Fruit fly (Drosophila melanogaster) whole organism, embryonic: ENCODE data around the gene CG9114.
A peak's percentile ranks its signal among the peaks of the same experiment; 100 is the strongest.

Source experiments
- CG10147 ChIP-seq: fragments of 200-800 bp; sonication (Bioruptor generic); optimal IDR thresholded peaks from 2 replicates; lab custom pipeline; 2019; ENCODE audit warnings: missing biosample characterization, mild to moderate bottlenecking, missing genetic modification characterization, moderate library complexity
- CG12219 ChIP-seq: fragments of 200-800 bp; sonication (Bioruptor generic); optimal IDR thresholded peaks from 3 replicates; lab custom pipeline; 2018; ENCODE audit warnings: missing biosample characterization, mild to moderate bottlenecking, missing genetic modification characterization
- CG1647 ChIP-seq: fragments of 200-800 bp; sonication (Bioruptor generic); optimal IDR thresholded peaks from 3 replicates; lab custom pipeline; 2016; ENCODE audit warnings: missing biosample characterization, missing genetic modification characterization
- CG17385 ChIP-seq: fragments of 200-800 bp; sonication (Bioruptor generic); optimal IDR thresholded peaks from 3 replicates; lab custom pipeline; 2018; ENCODE audit warnings: missing biosample characterization, mild to moderate bottlenecking, missing genetic modification characterization
- CG18476 ChIP-seq: fragments of 200-800 bp; sonication (Bioruptor generic); optimal IDR thresholded peaks from 2 replicates; lab custom pipeline; 2016; ENCODE audit warnings: missing biosample characterization, mild to moderate bottlenecking, missing genetic modification characterization
- CG2129 ChIP-seq: fragments of 200-800 bp; sonication (Bioruptor generic); IDR thresholded peaks from 2 replicates; pipeline ENCODE4 v1.3.6; 2022; ENCODE audit warnings: missing biosample characterization, missing genetic modification characterization; ENCODE audit not compliant: partially characterized antibody
- CG2875 ChIP-seq: fragments of 200-800 bp; sonication (Bioruptor generic); optimal IDR thresholded peaks from 2 replicates; lab custom pipeline; 2017; ENCODE audit warnings: missing biosample characterization, mild to moderate bottlenecking, missing genetic modification characterization, missing genetic modification reagents
- CG30431 ChIP-seq: fragments of 200-800 bp; sonication (Bioruptor generic); optimal IDR thresholded peaks from 2 replicates; lab custom pipeline; 2017; ENCODE audit warnings: missing biosample characterization, missing genetic modification characterization
- CG3065 ChIP-seq: fragments of 200-800 bp; sonication (Bioruptor generic); optimal IDR thresholded peaks from 2 replicates; lab custom pipeline; 2016; ENCODE audit warnings: missing biosample characterization, missing genetic modification characterization
- CG4424 ChIP-seq: fragments of 200-800 bp; sonication (Bioruptor generic); optimal IDR thresholded peaks from 3 replicates; lab custom pipeline; 2016; ENCODE audit warnings: missing biosample characterization, missing genetic modification characterization
- CG6689 ChIP-seq: fragments of 200-800 bp; sonication (Bioruptor generic); IDR thresholded peaks from 2 replicates; pipeline ENCODE4 v1.3.6; 2022; ENCODE audit warnings: missing biosample characterization, missing genetic modification characterization
- CG7357 ChIP-seq: fragments of 200-800 bp; sonication (Bioruptor generic); IDR thresholded peaks from 3 replicates; pipeline ENCODE4 v1.3.6; 2022; ENCODE audit warnings: missing biosample characterization, missing genetic modification characterization
- Camta ChIP-seq: fragments of 200-800 bp; sonication (Bioruptor generic); optimal IDR thresholded peaks from 2 replicates; lab custom pipeline; 2016; ENCODE audit warnings: missing biosample characterization, missing genetic modification characterization
- D19A ChIP-seq: fragments of 200-800 bp; optimal IDR thresholded peaks from 3 replicates; lab custom pipeline; 2019; ENCODE audit warnings: missing biosample characterization, mild to moderate bottlenecking, missing genetic modification characterization, moderate library complexity
- Dp ChIP-seq: fragments of 200-800 bp; sonication (Bioruptor generic); optimal IDR thresholded peaks from 2 replicates; lab custom pipeline; 2018; ENCODE audit warnings: missing biosample characterization, mild to moderate bottlenecking, missing genetic modification characterization, moderate library complexity
- Dref ChIP-seq: fragments of 200-800 bp; sonication (Bioruptor generic); IDR thresholded peaks from 2 replicates; pipeline ENCODE4 v1.3.6; 2022; ENCODE audit warnings: missing biosample characterization, missing genetic modification characterization
- Eip74EF ChIP-seq, 2 experiments: fragments of 200-800 bp in 1 of 2; fragments of >200 bp in 1 of 2; sonication (Bioruptor generic) in 1 of 2; optimal IDR thresholded peaks; 2 replicates each; lab custom pipeline; 2017 to 2019; ENCODE audit warnings: missing biosample characterization in 2 of 2, missing genetic modification characterization in 2 of 2, mild to moderate bottlenecking in 1 of 2, moderate library complexity in 1 of 2
- Elba2 ChIP-seq: fragments of 200-800 bp; sonication (Bioruptor generic); optimal IDR thresholded peaks from 3 replicates; lab custom pipeline; 2016; ENCODE audit warnings: missing biosample characterization, missing genetic modification characterization
- Ets65A ChIP-seq: fragments of 200-800 bp; sonication (Bioruptor generic); peaks from one replicate; lab custom pipeline; 2016; ENCODE audit warnings: missing biosample characterization, missing genetic modification characterization
- HLH3B ChIP-seq: fragments of 200-800 bp; sonication (Bioruptor generic); IDR thresholded peaks from 2 replicates; pipeline ENCODE4 v1.3.6; 2022; ENCODE audit warnings: missing biosample characterization, missing genetic modification characterization
- Hey ChIP-seq: fragments of 200-800 bp; sonication (Bioruptor generic); optimal IDR thresholded peaks from 3 replicates; lab custom pipeline; 2018; ENCODE audit warnings: missing biosample characterization, mild to moderate bottlenecking, missing genetic modification characterization
- Hsf ChIP-seq: fragments of 200-800 bp; sonication (Bioruptor generic); optimal IDR thresholded peaks from 3 replicates; lab custom pipeline; 2016; ENCODE audit warnings: missing biosample characterization, missing genetic modification characterization
- MBD-R2 ChIP-seq: fragments of 200-800 bp; sonication (Bioruptor generic); IDR thresholded peaks from 2 replicates; pipeline ENCODE4 v1.3.6; 2022; ENCODE audit warnings: missing biosample characterization, missing genetic modification characterization
- Nf-YC ChIP-seq: fragments of 200-800 bp; optimal IDR thresholded peaks from 3 replicates; lab custom pipeline; 2019; ENCODE audit warnings: missing biosample characterization, mild to moderate bottlenecking, missing genetic modification characterization, moderate library complexity
- Optix ChIP-seq: fragments of 200-800 bp; sonication (Bioruptor generic); IDR thresholded peaks from 3 replicates; pipeline ENCODE4 v1.3.6; 2022; ENCODE audit warnings: missing biosample characterization, missing genetic modification characterization
- PHDP ChIP-seq: fragments of 200-800 bp; sonication (Bioruptor generic); optimal IDR thresholded peaks from 3 replicates; lab custom pipeline; 2018; ENCODE audit warnings: missing biosample characterization, mild to moderate bottlenecking, missing genetic modification characterization, moderate library complexity
- Poxn ChIP-seq: fragments of 200-800 bp; sonication (Bioruptor generic); IDR thresholded peaks from 2 replicates; pipeline ENCODE4 v1.3.6; 2022; ENCODE audit warnings: missing biosample characterization, missing genetic modification characterization
- Rfx ChIP-seq: fragments of 200-800 bp; sonication (Bioruptor generic); IDR thresholded peaks from 2 replicates; pipeline ENCODE4 v1.3.6; 2022; ENCODE audit warnings: missing biosample characterization, missing genetic modification characterization
- Side ChIP-seq: fragments of 200-800 bp; sonication (Bioruptor generic); optimal IDR thresholded peaks from 2 replicates; lab custom pipeline; 2016; ENCODE audit warnings: missing biosample characterization, missing genetic modification characterization
- amos ChIP-seq: fragments of 200-800 bp; sonication (Bioruptor generic); IDR thresholded peaks from 2 replicates; pipeline ENCODE4 v1.3.6; 2022; ENCODE audit warnings: missing biosample characterization, missing genetic modification characterization; ENCODE audit not compliant: partially characterized antibody
- caup ChIP-seq: fragments of 200-800 bp; sonication (Bioruptor generic); optimal IDR thresholded peaks from 3 replicates; lab custom pipeline; 2017; ENCODE audit warnings: missing biosample characterization, mild to moderate bottlenecking, missing genetic modification characterization, moderate library complexity; ENCODE audit not compliant: severe bottlenecking
- crol ChIP-seq: fragments of 200-800 bp; sonication (Bioruptor generic); IDR thresholded peaks from 2 replicates; pipeline ENCODE4 v1.3.6; 2022; ENCODE audit warnings: missing biosample characterization, missing genetic modification characterization
- cwo ChIP-seq: fragments of 200-800 bp; sonication (Bioruptor generic); optimal IDR thresholded peaks from 3 replicates; lab custom pipeline; 2017; ENCODE audit warnings: missing biosample characterization, missing genetic modification characterization, mild to moderate bottlenecking, moderate library complexity, missing genetic modification reagents
- dan ChIP-seq: fragments of 200-800 bp; sonication (Bioruptor generic); IDR thresholded peaks from 2 replicates; pipeline ENCODE4 v1.3.6; 2022; ENCODE audit warnings: missing biosample characterization, missing genetic modification characterization
- danr ChIP-seq: fragments of 200-800 bp; sonication (Bioruptor generic); IDR thresholded peaks from 2 replicates; pipeline ENCODE4 v1.3.6; 2022; ENCODE audit warnings: missing biosample characterization, missing genetic modification characterization
- eyg ChIP-seq: fragments of 200-800 bp; sonication (Bioruptor generic); optimal IDR thresholded peaks from 3 replicates; lab custom pipeline; 2016; ENCODE audit warnings: missing biosample characterization, missing genetic modification characterization
- gfzf ChIP-seq: fragments of 200-800 bp; sonication (Bioruptor generic); optimal IDR thresholded peaks from 2 replicates; lab custom pipeline; 2016; ENCODE audit warnings: missing biosample characterization, mild to moderate bottlenecking, missing genetic modification characterization, moderate library complexity
- gt ChIP-seq: fragments of 200-800 bp; sonication (Bioruptor generic); IDR thresholded peaks from 2 replicates; pipeline ENCODE4 v1.3.6; 2022; ENCODE audit warnings: missing biosample characterization, missing genetic modification characterization
- ham ChIP-seq: fragments of 200-800 bp; sonication (Bioruptor generic); IDR thresholded peaks from 2 replicates; pipeline ENCODE4 v1.3.6; 2022; ENCODE audit warnings: missing biosample characterization, missing genetic modification characterization
- hth ChIP-seq: fragments of >200 bp; optimal IDR thresholded peaks from 2 replicates; lab custom pipeline; 2017; ENCODE audit warnings: inconsistent platforms
- kah ChIP-seq: fragments of 200-800 bp; sonication (Bioruptor generic); optimal IDR thresholded peaks from 2 replicates; lab custom pipeline; 2018; ENCODE audit warnings: missing biosample characterization, mild to moderate bottlenecking, missing genetic modification characterization
- kay ChIP-seq: fragments of 200-800 bp; sonication (Bioruptor generic); optimal IDR thresholded peaks from 2 replicates; lab custom pipeline; 2016; ENCODE audit warnings: missing biosample characterization, missing genetic modification characterization
- ken ChIP-seq: fragments of 200-800 bp; sonication (Bioruptor generic); IDR thresholded peaks from 3 replicates; pipeline ENCODE4 v1.3.6; 2022; ENCODE audit warnings: missing biosample characterization, missing genetic modification characterization
- lilli ChIP-seq: fragments of 200-800 bp; sonication (Bioruptor generic); optimal IDR thresholded peaks from 3 replicates; lab custom pipeline; 2016; ENCODE audit warnings: missing biosample characterization, missing genetic modification characterization
- mirr ChIP-seq: fragments of 200-800 bp; sonication (Bioruptor generic); optimal IDR thresholded peaks from 3 replicates; lab custom pipeline; 2018; ENCODE audit warnings: missing biosample characterization, mild to moderate bottlenecking, missing genetic modification characterization
- pb ChIP-seq: fragments of 200-800 bp; sonication (Bioruptor generic); optimal IDR thresholded peaks from 3 replicates; lab custom pipeline; 2016; ENCODE audit warnings: missing biosample characterization, missing genetic modification characterization
- pita ChIP-seq: fragments of 200-800 bp; sonication (Bioruptor generic); optimal IDR thresholded peaks from 2 replicates; lab custom pipeline; 2017; ENCODE audit warnings: missing biosample characterization, mild to moderate bottlenecking, missing genetic modification characterization
- ranshi ChIP-seq: fragments of 200-800 bp; sonication (Bioruptor generic); IDR thresholded peaks from 2 replicates; pipeline ENCODE4 v1.3.6; 2022; ENCODE audit warnings: missing biosample characterization, missing genetic modification characterization
- ssp ChIP-seq: fragments of 200-800 bp; sonication (Bioruptor generic); IDR thresholded peaks from 2 replicates; pipeline ENCODE4 v1.3.6; 2022; ENCODE audit warnings: missing biosample characterization, missing genetic modification characterization
- stc ChIP-seq: fragments of 200-800 bp; sonication (Bioruptor generic); IDR thresholded peaks from 2 replicates; pipeline ENCODE4 v1.3.6; 2022; ENCODE audit warnings: missing biosample characterization, missing genetic modification characterization
- zfh2 ChIP-seq: fragments of 200-800 bp; sonication (Bioruptor generic); optimal IDR thresholded peaks from 2 replicates; lab custom pipeline; 2016; ENCODE audit warnings: missing biosample characterization, missing genetic modification characterization

The CG9114 gene

dm6 chrX:15334999-15335398, 2.0 kb upstream of the CG9114 start:
- TF ChIP-seq PHDP (tag; lab: Kevin White, UChicago) = no peak
- no peak for TF ChIP-seq ssp (GFP tag; lab: Robert Waterston, UW)
- TF ChIP-seq CG18476 (GFP tag; lab: Kevin White, UChicago) = no peak
- no peak for TF ChIP-seq CG1647 (GFP tag; lab: Kevin White, UChicago)
- TF ChIP-seq kah (GFP tag; lab: Kevin White, UChicago) = no peak
- TF ChIP-seq crol (GFP tag; lab: Robert Waterston, UW) = 0 out of 2 replicates have a peak, but pooled peaks have one; percentile 22
- 0 out of 2 replicates have a peak, but pooled peaks have one; percentile 8 for TF ChIP-seq MBD-R2
- peak; percentile 12 for TF ChIP-seq Ets65A (GFP tag; lab: Kevin White, UChicago)
- no peak for TF ChIP-seq lilli

- TF ChIP-seq Hey (tag; lab: Kevin White, UChicago) (no peak), hth (lab: Kevin White, UChicago) (no peak), CG7357 (GFP tag; lab: Robert Waterston, UW) (no peak), Rfx (GFP tag; lab: Robert Waterston, UW) (no peak), dan (GFP tag; lab: Robert Waterston, UW) (no peak), amos (GFP tag; lab: Robert Waterston, UW) (peak; percentile 29; the same call in 1 of the 2 replicates), gfzf (GFP tag; lab: Kevin White, UChicago) (peak; percentile 31), CG30431 (GFP tag; lab: Kevin White, UChicago) (no peak), zfh2 (GFP tag; lab: Kevin White, UChicago) (no peak), pb (GFP tag; lab: Kevin White, UChicago) (no peak), cwo (GFP tag; lab: Kevin White, UChicago) (no peak), Optix (GFP tag; lab: Robert Waterston, UW) (no peak), kay (no peak), gt (GFP tag; lab: Robert Waterston, UW) (no peak), Hsf (GFP tag; lab: Kevin White, UChicago) (no peak), CG2129 (GFP tag; lab: Robert Waterston, UW) (no peak), ranshi (GFP tag; lab: Robert Waterston, UW) (no peak), eyg (GFP tag; lab: Kevin White, UChicago) (no peak), CG6689 (GFP tag; lab: Robert Waterston, UW) (no peak), CG12219 (GFP tag; lab: Kevin White, UChicago) (no peak), Dref (GFP tag; lab: Robert Waterston, UW) (peak; percentile 79), Side (no peak), Elba2 (GFP tag; lab: Kevin White, UChicago) (no peak), mirr (GFP tag; lab: Kevin White, UChicago) (no peak), CG10147 (GFP tag; lab: Kevin White, UChicago) (no peak), CG17385 (GFP tag; lab: Kevin White, UChicago) (peak; percentile 95), PHDP (tag; lab: Kevin White, UChicago) (no peak), pita (GFP tag; lab: Kevin White, UChicago) (no peak), danr (no peak), CG4424 (GFP tag; lab: Kevin White, UChicago) (no peak), Camta (GFP tag; lab: Kevin White, UChicago) (no peak), caup (GFP tag; lab: Kevin White, UChicago) (no peak), HLH3B (no peak), Poxn (GFP tag; lab: Robert Waterston, UW) (no peak), D19A (tag; lab: Kevin White, UChicago) (no peak), stc (no peak), Eip74EF (GFP tag; optimal IDR thresholded peaks at IDR 0.05; lab: Kevin White, UChicago) (no peak), ham (no peak), ken (GFP tag; lab: Robert Waterston, UW) (no peak), Nf-YC (tag; lab: Kevin White, UChicago) (no peak), CG3065 (GFP tag; lab: Kevin White, UChicago) (no peak), CG2875 (GFP tag; lab: Kevin White, UChicago) (no peak), Dp (peak; percentile 84)
Measured at dm6 chrX:15328148-15328718, 4.7 kb downstream of the CG9114 start, which contains the start of gene dah. Gene dah, plus strand, starts transcription at chrX:15328342.
